Worm (Caenorhabditis elegans) whole organism, early embryonic: ENCODE measurements around the gene C14C10.10.

Source experiments
- ama-1 ChIP-seq: fragments of 150-350 bp; optimal IDR thresholded peaks from 2 replicates; lab custom pipeline; 2014
- ceh-13 ChIP-seq: fragments of 200-800 bp; sonication (Bioruptor generic); optimal IDR thresholded peaks from 2 replicates; lab custom pipeline; 2018; ENCODE audit warnings: mild to moderate bottlenecking, missing genetic modification characterization, missing compliant biosample characterization
- ets-7 ChIP-seq: sonication (generic microtip); optimal IDR thresholded peaks from 2 replicates; lab custom pipeline; 2016; ENCODE audit warnings: missing genotype, missing genetic modification characterization, missing compliant biosample characterization
- hmg-4 ChIP-seq: fragments of 200-800 bp; sonication (Bioruptor generic); optimal IDR thresholded peaks from 2 replicates; lab custom pipeline; 2018; ENCODE audit warnings: mild to moderate bottlenecking, missing genetic modification characterization, missing compliant biosample characterization
- sea-1 ChIP-seq: fragments of 200-800 bp; sonication (Bioruptor generic); conservative IDR thresholded peaks from 2 replicates; pipeline ENCODE4 v1.3.6; 2022; ENCODE audit warnings: missing genetic modification characterization, missing compliant biosample characterization
- tbx-11 ChIP-seq: fragments of 200-800 bp; sonication (Bioruptor generic); IDR thresholded peaks from 2 replicates; pipeline ENCODE4 v1.3.6; 2022; ENCODE audit warnings: missing genetic modification characterization, missing compliant biosample characterization

DNA sequence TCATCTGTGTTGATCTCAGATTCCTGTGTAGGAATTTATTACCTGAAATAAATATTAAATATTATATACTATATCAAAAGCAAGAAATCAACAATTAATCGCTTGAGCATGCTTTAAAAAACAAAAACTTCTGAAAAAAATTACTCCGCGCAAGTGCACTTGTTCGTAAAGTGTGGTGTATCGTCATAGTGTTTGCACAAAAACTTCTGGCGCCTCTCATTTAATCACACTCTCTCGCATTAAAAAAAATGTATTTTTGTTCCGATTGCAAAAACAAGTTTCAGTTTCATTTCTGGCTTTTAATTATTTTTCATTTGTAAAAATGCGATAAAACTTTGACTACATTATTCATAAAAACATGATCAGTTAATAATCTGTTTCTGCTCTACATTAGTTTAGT, at the start of gene C14C10.10, which contains the start of gene ril-2:
- TF ChIP-seq ceh-13 (GFP tag; lab: Kevin White, UChicago): no peak
- TF ChIP-seq ama-1 (lab: Kevin White, UChicago): no peak
- no peak for TF ChIP-seq tbx-11
- TF ChIP-seq sea-1 (GFP tag; lab: Robert Waterston, UW): no peak
- no peak for TF ChIP-seq ets-7 (tag; lab: Kevin White, UChicago)
- no peak for TF ChIP-seq hmg-4
